Worm (Caenorhabditis elegans) whole organism, L4 larva: Measurements from ENCODE around the gene mes-2.

Source experiments
- D1046.2 ChIP-seq: fragments of 200-800 bp; sonication (Bioruptor generic); IDR thresholded peaks from 2 replicates; pipeline ENCODE4 v1.3.6; 2022; ENCODE audit warnings: missing genetic modification characterization, missing compliant biosample characterization
- F10B5.3 ChIP-seq: sonication (generic microtip); optimal IDR thresholded peaks from 2 replicates; lab custom pipeline; 2016; ENCODE audit warnings: mild to moderate bottlenecking, missing genetic modification characterization, missing compliant biosample characterization
- F44E2.7 ChIP-seq: fragments of 200-800 bp; sonication (Bioruptor generic); IDR thresholded peaks from 2 replicates; pipeline ENCODE4 v2.1.2; 2022; ENCODE audit warnings: missing genetic modification characterization, missing compliant biosample characterization
- T20F7.1 ChIP-seq: fragments of 200-800 bp; sonication (Bioruptor generic); optimal IDR thresholded peaks from 2 replicates; lab custom pipeline; 2018; ENCODE audit warnings: mild to moderate bottlenecking, missing genetic modification characterization, missing compliant biosample characterization
- Y105C5A.15 ChIP-seq: fragments of 200-800 bp; sonication (Bioruptor generic); IDR thresholded peaks from 2 replicates; pipeline ENCODE4 v1.3.6; 2022; ENCODE audit warnings: missing genetic modification characterization, missing compliant biosample characterization
- Y48G9A.11 ChIP-seq: fragments of 200-800 bp; sonication (Bioruptor generic); IDR thresholded peaks from 2 replicates; pipeline ENCODE4 v1.3.6; 2022; ENCODE audit warnings: missing genetic modification reagents, missing genetic modification characterization, missing compliant biosample characterization
- Y75B8A.6 ChIP-seq: fragments of 200-800 bp; sonication (Bioruptor generic); IDR thresholded peaks from 2 replicates; pipeline ENCODE4 v1.3.6; 2022; ENCODE audit warnings: missing genetic modification reagents, missing genetic modification characterization, missing compliant biosample characterization
- aha-1 ChIP-seq: fragments of 150-350 bp; peaks from one replicate; lab custom pipeline; 2014; ENCODE audit warnings: missing biosample characterization, missing genetic modification characterization
- aly-2 ChIP-seq: sonication (generic microtip); optimal IDR thresholded peaks from 2 replicates; lab custom pipeline; 2018; ENCODE audit warnings: missing biosample characterization, missing genetic modification characterization
- arid-1 ChIP-seq: fragments of 200-800 bp; sonication (Bioruptor generic); conservative IDR thresholded peaks from 2 replicates; pipeline ENCODE4 v1.3.6; 2022; ENCODE audit warnings: missing genetic modification reagents, missing genetic modification characterization, missing compliant biosample characterization
- ceh-20 ChIP-seq: fragments of 200-800 bp; sonication (Bioruptor generic); IDR thresholded peaks from 2 replicates; pipeline ENCODE4 v1.3.6; 2022; ENCODE audit warnings: missing genetic modification reagents, missing genetic modification characterization, missing compliant biosample characterization
- ceh-32 ChIP-seq: sonication (generic microtip); optimal IDR thresholded peaks from 2 replicates; lab custom pipeline; 2016; ENCODE audit warnings: mild to moderate bottlenecking, missing genetic modification characterization, missing compliant biosample characterization; ENCODE audit not compliant: poor library complexity
- daf-16 ChIP-seq, 3 experiments: sonication (generic microtip); optimal IDR thresholded peaks; 2 replicates each; lab custom pipeline; 2016 to 2017; ENCODE audit warnings: missing genetic modification characterization in 3 of 3, missing genetic modification reagents in 3 of 3, mild to moderate bottlenecking in 2 of 3, missing compliant biosample characterization in 2 of 3, missing biosample characterization in 1 of 3, moderate library complexity in 1 of 3
- dmd-6 ChIP-seq: fragments of 200-800 bp; sonication (Bioruptor generic); IDR thresholded peaks from 2 replicates; pipeline ENCODE4 v1.3.6; 2022; ENCODE audit warnings: missing genetic modification reagents, missing genetic modification characterization, missing compliant biosample characterization
- dmd-8 ChIP-seq: fragments of 200-800 bp; sonication (Bioruptor generic); IDR thresholded peaks from 2 replicates; pipeline ENCODE4 v1.3.6; 2022; ENCODE audit warnings: missing genetic modification characterization, missing compliant biosample characterization
- dmd-9 ChIP-seq: fragments of 200-800 bp; sonication (Bioruptor generic); IDR thresholded peaks from 2 replicates; pipeline ENCODE4 v1.3.6; 2022; ENCODE audit warnings: missing genetic modification reagents, missing genetic modification characterization, missing compliant biosample characterization
- dpl-1 ChIP-seq: fragments of 150-350 bp; optimal IDR thresholded peaks from 2 replicates; lab custom pipeline; 2014; ENCODE audit warnings: missing biosample characterization, missing genetic modification reagents, missing genetic modification characterization
- egl-27 ChIP-seq: sonication (generic microtip); optimal IDR thresholded peaks from 3 replicates; lab custom pipeline; 2017; ENCODE audit warnings: missing biosample characterization, missing genetic modification reagents, missing genetic modification characterization
- fkh-10 ChIP-seq: fragments of 150-350 bp; optimal IDR thresholded peaks from 2 replicates; lab custom pipeline; 2014; ENCODE audit warnings: missing biosample characterization, missing genetic modification reagents, missing genetic modification characterization
- fos-1 ChIP-seq: fragments of 150-350 bp; optimal IDR thresholded peaks from 2 replicates; lab custom pipeline; 2014; ENCODE audit warnings: missing biosample characterization, missing genetic modification characterization
- hlh-11 ChIP-seq: fragments of 200-800 bp; sonication (Bioruptor generic); optimal IDR thresholded peaks from 2 replicates; lab custom pipeline; 2018; ENCODE audit warnings: mild to moderate bottlenecking, missing genetic modification characterization, missing compliant biosample characterization
- hlh-30 ChIP-seq: sonication (generic microtip); optimal IDR thresholded peaks from 2 replicates; lab custom pipeline; 2017; ENCODE audit warnings: antibody characterized with exemption, mild to moderate bottlenecking, missing genetic modification characterization, missing compliant biosample characterization; ENCODE audit not compliant: insufficient read depth
- hmg-1.1 ChIP-seq: fragments of 200-800 bp; sonication (Bioruptor generic); IDR thresholded peaks from 2 replicates; pipeline ENCODE4 v1.3.6; 2022; ENCODE audit warnings: missing genetic modification reagents, missing genetic modification characterization, missing compliant biosample characterization
- lin-29 ChIP-seq: fragments of 200-800 bp; sonication (Bioruptor generic); IDR thresholded peaks from 2 replicates; pipeline ENCODE4 v1.3.6; 2022; ENCODE audit warnings: missing genetic modification reagents, missing genetic modification characterization, missing compliant biosample characterization
- lir-3 ChIP-seq: sonication (generic microtip); optimal IDR thresholded peaks from 2 replicates; lab custom pipeline; 2016; ENCODE audit warnings: mild to moderate bottlenecking, missing genetic modification characterization, missing compliant biosample characterization
- mdl-1 ChIP-seq, 2 experiments: fragments of 150-350 bp in 1 of 2; sonication (generic microtip) in 1 of 2; optimal IDR thresholded peaks; 2 replicates each; lab custom pipeline; 2014 to 2017; ENCODE audit warnings: missing biosample characterization in 2 of 2, missing genetic modification characterization in 2 of 2
- mdt-29 ChIP-seq: fragments of 200-800 bp; sonication (Bioruptor generic); IDR thresholded peaks from 2 replicates; pipeline ENCODE4 v1.3.6; 2022; ENCODE audit warnings: missing genetic modification reagents, missing genetic modification characterization, missing compliant biosample characterization
- mep-1 ChIP-seq: fragments of 150-350 bp; sonication (generic microtip); optimal IDR thresholded peaks from 3 replicates; lab custom pipeline; 2014; ENCODE audit warnings: missing biosample characterization, missing genetic modification characterization
- mxl-2 ChIP-seq: fragments of 200-800 bp; sonication (Bioruptor generic); conservative IDR thresholded peaks from 2 replicates; pipeline ENCODE4 v1.3.6; 2022; ENCODE audit warnings: missing genetic modification reagents, missing genetic modification characterization, missing compliant biosample characterization
- mxl-3 ChIP-seq: fragments of 200-800 bp; sonication (Bioruptor generic); optimal IDR thresholded peaks from 2 replicates; lab custom pipeline; 2018; ENCODE audit warnings: mild to moderate bottlenecking, missing genetic modification characterization, missing compliant biosample characterization
- nhr-10 ChIP-seq: fragments of 150-350 bp; optimal IDR thresholded peaks from 2 replicates; lab custom pipeline; 2014; ENCODE audit warnings: missing biosample characterization, missing genetic modification characterization
- nhr-111 ChIP-seq: fragments of 200-800 bp; sonication (Bioruptor generic); optimal IDR thresholded peaks from 2 replicates; lab custom pipeline; 2018; ENCODE audit warnings: mild to moderate bottlenecking, missing genetic modification characterization, missing compliant biosample characterization
- nhr-28 ChIP-seq: fragments of 150-350 bp; optimal IDR thresholded peaks from 2 replicates; lab custom pipeline; 2014; ENCODE audit warnings: missing biosample characterization, missing genetic modification characterization
- nhr-41 ChIP-seq: fragments of 200-800 bp; sonication (Bioruptor generic); IDR thresholded peaks from 2 replicates; pipeline ENCODE4 v1.3.6; 2022; ENCODE audit warnings: missing genetic modification reagents, missing genetic modification characterization, missing compliant biosample characterization
- nhr-6 ChIP-seq: fragments of 150-350 bp; optimal IDR thresholded peaks from 2 replicates; lab custom pipeline; 2014; ENCODE audit warnings: missing biosample characterization, missing genetic modification characterization
- nhr-76 ChIP-seq: fragments of 150-350 bp; optimal IDR thresholded peaks from 2 replicates; lab custom pipeline; 2014; ENCODE audit warnings: missing biosample characterization, missing genetic modification characterization
- pqm-1 ChIP-seq: sonication (generic microtip); optimal IDR thresholded peaks from 2 replicates; lab custom pipeline; 2017; ENCODE audit warnings: missing biosample characterization, missing genetic modification characterization
- sdz-12 ChIP-seq: fragments of 200-800 bp; sonication (Bioruptor generic); optimal IDR thresholded peaks from 2 replicates; lab custom pipeline; 2018; ENCODE audit warnings: mild to moderate bottlenecking, missing genetic modification characterization, missing compliant biosample characterization
- set-16 ChIP-seq: fragments of 200-800 bp; sonication (Bioruptor generic); IDR thresholded peaks from 2 replicates; pipeline ENCODE4 v1.3.6; 2022; ENCODE audit warnings: missing genetic modification reagents, missing genetic modification characterization, missing compliant biosample characterization
- skn-1 ChIP-seq: fragments of 150-350 bp; optimal IDR thresholded peaks from 2 replicates; lab custom pipeline; 2014; ENCODE audit warnings: missing biosample characterization, missing genetic modification characterization
- snpc-1.2 ChIP-seq: fragments of 200-800 bp; sonication (Bioruptor generic); IDR thresholded peaks from 2 replicates; pipeline ENCODE4 v1.3.6; 2022; ENCODE audit warnings: missing genetic modification reagents, missing genetic modification characterization, missing compliant biosample characterization
- spr-1 ChIP-seq: sonication (generic microtip); optimal IDR thresholded peaks from 2 replicates; lab custom pipeline; 2016; ENCODE audit warnings: mild to moderate bottlenecking, missing genetic modification characterization, missing compliant biosample characterization
- spr-3 ChIP-seq: fragments of 200-800 bp; sonication (Bioruptor generic); optimal IDR thresholded peaks from 2 replicates; lab custom pipeline; 2018; ENCODE audit warnings: mild to moderate bottlenecking, missing genetic modification characterization, missing compliant biosample characterization
- tag-97 ChIP-seq: fragments of 200-800 bp; sonication (Bioruptor generic); IDR thresholded peaks from 2 replicates; pipeline ENCODE4 v1.3.6; 2022; ENCODE audit warnings: missing genetic modification characterization, missing compliant biosample characterization
- tra-1 ChIP-seq: fragments of 200-800 bp; sonication (Bioruptor generic); IDR thresholded peaks from 2 replicates; pipeline ENCODE4 v1.3.6; 2022; ENCODE audit warnings: missing genetic modification reagents, missing genetic modification characterization, missing compliant biosample characterization
- unc-62 ChIP-seq, 3 experiments: fragments of 150-350 bp in 1 of 3; sonication (generic microtip); optimal IDR thresholded peaks in 2 of 3; peaks in 1 of 3; 1 replicate in 1 of 3; 2 replicates in 2 of 3; lab custom pipeline; 2014 to 2017; ENCODE audit warnings: missing biosample characterization in 3 of 3, missing genetic modification characterization in 3 of 3, missing genetic modification reagents in 3 of 3, missing genotype in 1 of 3
- vab-7 ChIP-seq: fragments of 200-800 bp; sonication (Bioruptor generic); IDR thresholded peaks from 2 replicates; pipeline ENCODE4 v1.3.6; 2022; ENCODE audit warnings: missing genetic modification reagents, missing genetic modification characterization, missing compliant biosample characterization
- zag-1 ChIP-seq: fragments of 150-350 bp; optimal IDR thresholded peaks from 2 replicates; lab custom pipeline; 2014; ENCODE audit warnings: missing biosample characterization, missing genetic modification characterization
- zfp-2 ChIP-seq: sonication (generic microtip); optimal IDR thresholded peaks from 2 replicates; lab custom pipeline; 2016; ENCODE audit warnings: mild to moderate bottlenecking, missing genetic modification characterization, missing compliant biosample characterization
- ztf-11 ChIP-seq: fragments of 150-350 bp; optimal IDR thresholded peaks from 2 replicates; lab custom pipeline; 2014; ENCODE audit warnings: missing biosample characterization, missing genetic modification characterization

mes-2 gene

DNA sequence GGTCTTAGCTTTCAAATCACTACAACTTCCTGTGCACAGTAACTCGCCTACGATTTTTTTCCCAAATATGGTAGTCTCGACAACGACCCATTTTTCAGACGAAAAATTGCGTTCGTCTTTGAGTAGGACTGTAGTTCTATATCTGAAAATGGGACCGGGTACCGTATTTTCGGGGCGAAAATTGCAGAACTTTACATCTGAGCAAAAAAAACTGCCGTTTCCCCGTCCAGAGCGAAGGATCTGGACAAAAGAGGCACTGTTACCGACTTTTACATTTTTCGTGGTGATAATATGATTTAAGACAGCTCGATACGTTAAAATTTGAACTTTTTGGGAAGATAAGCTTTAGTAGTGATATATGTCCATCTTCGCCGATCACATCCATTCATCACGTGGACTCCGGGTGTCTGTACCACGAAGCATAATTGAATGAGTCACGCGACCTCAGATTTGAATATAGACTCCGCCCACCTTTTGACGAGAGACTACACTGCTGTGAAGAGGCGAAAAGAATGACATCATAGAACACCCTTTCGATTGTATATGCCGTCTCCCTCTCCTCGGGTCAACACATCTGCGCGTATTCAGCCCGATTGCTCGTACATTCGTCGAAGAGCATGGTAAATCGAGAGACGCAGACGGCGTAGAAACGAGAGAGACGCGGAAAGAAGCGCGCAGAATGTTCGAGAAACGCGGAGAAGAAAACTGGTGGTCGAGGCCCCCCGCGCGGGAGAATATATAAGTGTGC, 21.1 kb downstream of the mes-2 start:
- no peak for TF ChIP-seq ztf-11 (tag; lab: Kevin White, UChicago)
- TF ChIP-seq Y75B8A.6 (GFP tag; lab: Robert Waterston, UW) = no peak
- peak; percentile 64 for TF ChIP-seq dpl-1
- peak; percentile 89 for TF ChIP-seq hlh-30 (tag; lab: Kevin White, UChicago)
- peak; percentile 61 for TF ChIP-seq hmg-1.1 (GFP tag; lab: Robert Waterston, UW)
- no peak for TF ChIP-seq T20F7.1 (GFP tag; lab: Kevin White, UChicago)
- TF ChIP-seq skn-1 (tag; lab: Kevin White, UChicago) = no peak
- TF ChIP-seq F10B5.3 (tag; lab: Kevin White, UChicago) = peak; percentile 42
- no peak for TF ChIP-seq nhr-41 (GFP tag; lab: Robert Waterston, UW)
- TF ChIP-seq pqm-1 = no peak
- TF ChIP-seq tag-97 (GFP tag; lab: Robert Waterston, UW) = no peak
- no peak for TF ChIP-seq fos-1 (tag; lab: Kevin White, UChicago)
- TF ChIP-seq ceh-32 (tag; lab: Kevin White, UChicago) = peak; percentile 36
- no peak for TF ChIP-seq dmd-8 (GFP tag; lab: Robert Waterston, UW)
- no peak for TF ChIP-seq nhr-76 (tag; lab: Kevin White, UChicago)
- TF ChIP-seq F44E2.7 = no peak
- TF ChIP-seq dmd-6 (GFP tag; lab: Robert Waterston, UW) = peak; percentile 34
- peak in 1 of 2 experiments; percentile 89 for TF ChIP-seq daf-16 (GFP tag; optimal IDR thresholded peaks at IDR 0.05; lab: Kevin White, UChicago)
- TF ChIP-seq daf-16 (tag; optimal IDR thresholded peaks at IDR 0.05; lab: Kevin White, UChicago) = peak; percentile 69
- TF ChIP-seq mxl-3 (GFP tag; lab: Kevin White, UChicago) = peak; percentile 70
- TF ChIP-seq unc-62 (GFP tag; optimal IDR thresholded peaks at IDR 0.05 in 1 of 2; lab: Kevin White, UChicago) = peak in 1 of 2 experiments; percentile 99
- no peak for TF ChIP-seq unc-62 (tag; optimal IDR thresholded peaks at IDR 0.05; lab: Kevin White, UChicago)
- TF ChIP-seq lir-3 (tag; lab: Kevin White, UChicago) = no peak
- peak; percentile 69; the same call in 1 of the 2 replicates for TF ChIP-seq lin-29 (GFP tag; lab: Robert Waterston, UW)
- peak; percentile 36 for TF ChIP-seq nhr-28
- TF ChIP-seq mdl-1 (tag; optimal IDR thresholded peaks at IDR 0.05; lab: Kevin White, UChicago) = peak in 1 of 2 experiments; percentile 73
- TF ChIP-seq D1046.2 (GFP tag; lab: Robert Waterston, UW) = no peak
- TF ChIP-seq fkh-10 (GFP tag; lab: Kevin White, UChicago) = no peak
- TF ChIP-seq mxl-2 (GFP tag; lab: Robert Waterston, UW) = no peak
- TF ChIP-seq aha-1 (tag; lab: Kevin White, UChicago) = peak; percentile 98
- no peak for TF ChIP-seq egl-27
- TF ChIP-seq mep-1 (tag; lab: Kevin White, UChicago) = peak; percentile 87
- TF ChIP-seq set-16 (GFP tag; lab: Robert Waterston, UW) = peak; percentile 90
- peak; percentile 62 for TF ChIP-seq nhr-10 (tag; lab: Kevin White, UChicago)
- TF ChIP-seq arid-1 (GFP tag; lab: Robert Waterston, UW) = peak; percentile 62; the same call in 1 of the 2 replicates
- TF ChIP-seq snpc-1.2 (GFP tag; lab: Robert Waterston, UW) = no peak
- TF ChIP-seq zag-1 = no peak
- TF ChIP-seq mdt-29 (GFP tag; lab: Robert Waterston, UW) = peak; percentile 94
- no peak for TF ChIP-seq spr-3 (GFP tag; lab: Kevin White, UChicago)
- TF ChIP-seq spr-1 (tag; lab: Kevin White, UChicago) = peak; percentile 55
- TF ChIP-seq dmd-9 = no peak
- peak; percentile 96 for TF ChIP-seq hlh-11 (tag; lab: Kevin White, UChicago)
- TF ChIP-seq Y105C5A.15 (GFP tag; lab: Robert Waterston, UW) = no peak
- TF ChIP-seq tra-1 (GFP tag; lab: Robert Waterston, UW) = no peak
- TF ChIP-seq vab-7 (GFP tag; lab: Robert Waterston, UW) = no peak
- no peak for TF ChIP-seq aly-2 (tag; lab: Kevin White, UChicago)
- peak; percentile 78 for TF ChIP-seq nhr-6 (tag; lab: Kevin White, UChicago)
- TF ChIP-seq Y48G9A.11 (GFP tag; lab: Robert Waterston, UW) = no peak
- TF ChIP-seq zfp-2 (tag; lab: Kevin White, UChicago) = no peak
- TF ChIP-seq nhr-111 = no peak
- no peak for TF ChIP-seq sdz-12
- TF ChIP-seq ceh-20 (GFP tag; lab: Robert Waterston, UW) = 0 out of 2 replicates have a peak, but pooled peaks have one; percentile 34
